Fruit fly (Drosophila melanogaster) whole organism, embryonic: ENCODE data around the gene CG32846.

Experiments used
- Aef1 ChIP-seq: fragments of 200-800 bp; sonication (Bioruptor generic); IDR thresholded peaks from 3 replicates; pipeline ENCODE4 v1.3.6; 2022; ENCODE audit warnings: missing biosample characterization, missing genetic modification characterization
- Antp ChIP-seq: fragments of 200-800 bp; sonication (Bioruptor generic); optimal IDR thresholded peaks from 3 replicates; lab custom pipeline; 2016; ENCODE audit warnings: missing biosample characterization, missing genetic modification characterization
- Bgb ChIP-seq: fragments of 200-800 bp; sonication (Bioruptor generic); IDR thresholded peaks from 2 replicates; pipeline ENCODE4 v1.3.6; 2022; ENCODE audit warnings: missing biosample characterization, missing genetic modification characterization; ENCODE audit not compliant: partially characterized antibody
- BtbVII ChIP-seq: fragments of 200-800 bp; sonication (Bioruptor generic); optimal IDR thresholded peaks from 3 replicates; lab custom pipeline; 2017; ENCODE audit warnings: missing biosample characterization, mild to moderate bottlenecking, missing genetic modification characterization
- CG10209 ChIP-seq: fragments of 200-800 bp; sonication (Bioruptor generic); optimal IDR thresholded peaks from 3 replicates; lab custom pipeline; 2017; ENCODE audit warnings: missing biosample characterization, mild to moderate bottlenecking, missing genetic modification characterization, missing genetic modification reagents
- CG10267 ChIP-seq: fragments of 200-800 bp; sonication (Bioruptor generic); optimal IDR thresholded peaks from 2 replicates; lab custom pipeline; 2018; ENCODE audit warnings: missing biosample characterization, mild to moderate bottlenecking, missing genetic modification characterization, moderate library complexity
- CG11093 ChIP-seq: fragments of 200-800 bp; sonication (Bioruptor generic); IDR thresholded peaks from 3 replicates; pipeline ENCODE4 v1.3.6; 2022; ENCODE audit warnings: missing biosample characterization, missing genetic modification characterization
- CG11695 ChIP-seq: fragments of 200-800 bp; sonication (Bioruptor generic); IDR thresholded peaks from 3 replicates; pipeline ENCODE4 v1.3.6; 2022; ENCODE audit warnings: missing biosample characterization, missing genetic modification characterization
- CG14014 ChIP-seq: fragments of 200-800 bp; sonication (Bioruptor generic); IDR thresholded peaks from 2 replicates; pipeline ENCODE4 v1.3.6; 2022; ENCODE audit warnings: missing biosample characterization, missing genetic modification characterization
- CG15269 ChIP-seq: fragments of 200-800 bp; sonication (Bioruptor generic); optimal IDR thresholded peaks from 2 replicates; lab custom pipeline; 2018; ENCODE audit warnings: missing biosample characterization, mild to moderate bottlenecking, missing genetic modification characterization, moderate library complexity
- CG18599 ChIP-seq: fragments of 200-800 bp; sonication (Bioruptor generic); optimal IDR thresholded peaks from 3 replicates; lab custom pipeline; 2017; ENCODE audit warnings: missing biosample characterization, missing genetic modification characterization, mild to moderate bottlenecking, moderate library complexity, missing genetic modification reagents
- CG2678 ChIP-seq: fragments of 200-800 bp; sonication (Bioruptor generic); optimal IDR thresholded peaks from 3 replicates; lab custom pipeline; 2019; ENCODE audit warnings: missing biosample characterization, mild to moderate bottlenecking, missing genetic modification characterization, moderate library complexity
- CG30403 ChIP-seq: fragments of 200-800 bp; sonication (Bioruptor generic); optimal IDR thresholded peaks from 3 replicates; lab custom pipeline; 2016; ENCODE audit warnings: missing biosample characterization, missing genetic modification characterization
- CG42726 ChIP-seq: fragments of 200-800 bp; sonication (Bioruptor generic); IDR thresholded peaks from 2 replicates; pipeline ENCODE4 v1.3.6; 2022; ENCODE audit warnings: missing biosample characterization, missing genetic modification characterization; ENCODE audit not compliant: partially characterized antibody
- CG4282 ChIP-seq: fragments of 200-800 bp; sonication (Bioruptor generic); optimal IDR thresholded peaks from 2 replicates; lab custom pipeline; 2016; ENCODE audit warnings: missing biosample characterization, missing genetic modification characterization
- CG7357 ChIP-seq: fragments of 200-800 bp; sonication (Bioruptor generic); IDR thresholded peaks from 3 replicates; pipeline ENCODE4 v1.3.6; 2022; ENCODE audit warnings: missing biosample characterization, missing genetic modification characterization
- CG7372 ChIP-seq: fragments of 200-800 bp; sonication (Bioruptor generic); IDR thresholded peaks from 2 replicates; pipeline ENCODE4 v1.3.6; 2022; ENCODE audit warnings: missing biosample characterization, missing genetic modification characterization
- CG7839 ChIP-seq: fragments of 200-800 bp; sonication (Bioruptor generic); optimal IDR thresholded peaks from 3 replicates; lab custom pipeline; 2018; ENCODE audit warnings: missing biosample characterization, mild to moderate bottlenecking, missing genetic modification characterization, moderate library complexity
- CG7963 ChIP-seq: fragments of 200-800 bp; sonication (Bioruptor generic); IDR thresholded peaks from 3 replicates; pipeline ENCODE4 v1.3.6; 2022; ENCODE audit warnings: missing biosample characterization, missing genetic modification characterization; ENCODE audit not compliant: partially characterized antibody
- CG7987 ChIP-seq: fragments of 200-800 bp; sonication (Bioruptor generic); optimal IDR thresholded peaks from 2 replicates; lab custom pipeline; 2018; ENCODE audit warnings: missing biosample characterization, mild to moderate bottlenecking, missing genetic modification characterization, moderate library complexity
- CHES-1-like ChIP-seq: fragments of 200-800 bp; sonication (Bioruptor generic); optimal IDR thresholded peaks from 2 replicates; lab custom pipeline; 2016; ENCODE audit warnings: missing biosample characterization, missing genetic modification characterization
- Chrac-16 ChIP-seq: fragments of 200-800 bp; sonication (Bioruptor generic); optimal IDR thresholded peaks from 3 replicates; lab custom pipeline; 2016; ENCODE audit warnings: missing biosample characterization, missing genetic modification characterization
- CkIIα-i1 ChIP-seq: fragments of 200-800 bp; sonication (Bioruptor generic); IDR thresholded peaks from 2 replicates; pipeline ENCODE4 v1.3.6; 2022; ENCODE audit warnings: missing biosample characterization, missing genetic modification characterization
- D19A ChIP-seq: fragments of 200-800 bp; optimal IDR thresholded peaks from 3 replicates; lab custom pipeline; 2019; ENCODE audit warnings: missing biosample characterization, mild to moderate bottlenecking, missing genetic modification characterization, moderate library complexity
- Dbx ChIP-seq: fragments of 200-800 bp; sonication (Bioruptor generic); IDR thresholded peaks from 3 replicates; pipeline ENCODE4 v1.3.6; 2022; ENCODE audit warnings: missing biosample characterization, missing genetic modification characterization
- Dip3 ChIP-seq: fragments of 200-800 bp; sonication (Bioruptor generic); optimal IDR thresholded peaks from 3 replicates; lab custom pipeline; 2016; ENCODE audit warnings: missing biosample characterization, missing genetic modification characterization
- Fer1 ChIP-seq: fragments of 200-800 bp; sonication (Bioruptor generic); optimal IDR thresholded peaks from 2 replicates; lab custom pipeline; 2017; ENCODE audit warnings: missing biosample characterization, mild to moderate bottlenecking, missing genetic modification characterization
- Oaz ChIP-seq: fragments of 200-800 bp; sonication (Bioruptor generic); IDR thresholded peaks from 2 replicates; pipeline ENCODE4 v1.3.6; 2022; ENCODE audit warnings: missing biosample characterization, missing genetic modification characterization
- PHDP ChIP-seq: fragments of 200-800 bp; sonication (Bioruptor generic); optimal IDR thresholded peaks from 3 replicates; lab custom pipeline; 2018; ENCODE audit warnings: missing biosample characterization, mild to moderate bottlenecking, missing genetic modification characterization, moderate library complexity
- Pdp1 ChIP-seq, 2 experiments: fragments of 200-800 bp; sonication (Bioruptor generic); optimal IDR thresholded peaks; 3 replicates each; lab custom pipeline; 2016; ENCODE audit warnings: missing biosample characterization in 2 of 2, missing genetic modification characterization in 2 of 2, mild to moderate bottlenecking in 1 of 2, moderate library complexity in 1 of 2
- Ptx1 ChIP-seq: fragments of 200-800 bp; sonication (Bioruptor generic); IDR thresholded peaks from 2 replicates; pipeline ENCODE4 v1.3.6; 2022; ENCODE audit warnings: missing biosample characterization, missing genetic modification characterization
- Six4 ChIP-seq: fragments of 200-800 bp; sonication (Bioruptor generic); optimal IDR thresholded peaks from 2 replicates; lab custom pipeline; 2016; ENCODE audit warnings: missing biosample characterization, missing genetic modification characterization
- Sry-δ ChIP-seq: fragments of 200-800 bp; sonication (Bioruptor generic); optimal IDR thresholded peaks from 2 replicates; lab custom pipeline; 2016; ENCODE audit warnings: missing biosample characterization, missing genetic modification characterization
- bowl ChIP-seq: fragments of 200-800 bp; sonication (Bioruptor generic); IDR thresholded peaks from 2 replicates; pipeline ENCODE4 v1.3.6; 2022; ENCODE audit warnings: missing biosample characterization, missing genetic modification characterization
- caup ChIP-seq: fragments of 200-800 bp; sonication (Bioruptor generic); optimal IDR thresholded peaks from 3 replicates; lab custom pipeline; 2017; ENCODE audit warnings: missing biosample characterization, mild to moderate bottlenecking, missing genetic modification characterization, moderate library complexity; ENCODE audit not compliant: severe bottlenecking
- dan ChIP-seq: fragments of 200-800 bp; sonication (Bioruptor generic); IDR thresholded peaks from 2 replicates; pipeline ENCODE4 v1.3.6; 2022; ENCODE audit warnings: missing biosample characterization, missing genetic modification characterization
- disco-r ChIP-seq: fragments of 200-800 bp; sonication (Bioruptor generic); optimal IDR thresholded peaks from 2 replicates; lab custom pipeline; 2016; ENCODE audit warnings: missing biosample characterization, missing genetic modification characterization
- fd3F ChIP-seq: fragments of 200-800 bp; sonication (Bioruptor generic); optimal IDR thresholded peaks from 2 replicates; lab custom pipeline; 2018; ENCODE audit warnings: missing biosample characterization, mild to moderate bottlenecking, missing genetic modification characterization, moderate library complexity
- her ChIP-seq: fragments of 200-800 bp; sonication (Bioruptor generic); optimal IDR thresholded peaks from 2 replicates; lab custom pipeline; 2016; ENCODE audit warnings: missing biosample characterization, missing genetic modification characterization
- lab ChIP-seq: fragments of 200-800 bp; sonication (Bioruptor generic); optimal IDR thresholded peaks from 3 replicates; lab custom pipeline; 2017; ENCODE audit warnings: missing biosample characterization, missing genetic modification characterization, mild to moderate bottlenecking, moderate library complexity, missing genetic modification reagents
- lbe ChIP-seq: fragments of 200-800 bp; sonication (Bioruptor generic); optimal IDR thresholded peaks from 2 replicates; lab custom pipeline; 2016; ENCODE audit warnings: missing biosample characterization, mild to moderate bottlenecking, missing genetic modification characterization
- lilli ChIP-seq: fragments of 200-800 bp; sonication (Bioruptor generic); optimal IDR thresholded peaks from 3 replicates; lab custom pipeline; 2016; ENCODE audit warnings: missing biosample characterization, missing genetic modification characterization
- lmd ChIP-seq: fragments of 200-800 bp; sonication (Bioruptor generic); IDR thresholded peaks from 2 replicates; pipeline ENCODE4 v1.3.6; 2022; ENCODE audit warnings: missing biosample characterization, missing genetic modification characterization
- otp ChIP-seq: fragments of 200-800 bp; sonication (Bioruptor generic); IDR thresholded peaks from 3 replicates; pipeline ENCODE4, ENCODE4 v1.3.6; 2022; ENCODE audit warnings: missing biosample characterization, missing genetic modification characterization
- pfk ChIP-seq: fragments of 200-800 bp; sonication (Bioruptor generic); optimal IDR thresholded peaks from 2 replicates; lab custom pipeline; 2018; ENCODE audit warnings: missing biosample characterization, mild to moderate bottlenecking, missing genetic modification characterization, moderate library complexity
- psq ChIP-seq: fragments of 200-800 bp; sonication (Bioruptor generic); optimal IDR thresholded peaks from 2 replicates; lab custom pipeline; 2017; ENCODE audit warnings: missing biosample characterization, missing genetic modification characterization
- seq ChIP-seq: fragments of 200-800 bp; sonication (Bioruptor generic); IDR thresholded peaks from 2 replicates; pipeline ENCODE4 v1.3.6; 2022; ENCODE audit warnings: missing biosample characterization, missing genetic modification characterization
- sob ChIP-seq: fragments of 200-800 bp; sonication (Bioruptor generic); IDR thresholded peaks from 2 replicates; pipeline ENCODE4 v1.3.6; 2022; ENCODE audit warnings: missing biosample characterization, missing genetic modification characterization
- zfh2 ChIP-seq: fragments of 200-800 bp; sonication (Bioruptor generic); optimal IDR thresholded peaks from 2 replicates; lab custom pipeline; 2016; ENCODE audit warnings: missing biosample characterization, missing genetic modification characterization

The CG32846 gene

dm6 chr3L:2916554-2916953, 34.9 kb downstream of the CG32846 start, which contains the start of gene CG9970:
Gene CG9970, minus strand, starts transcription at chr3L:2916654.
- TF ChIP-seq Dbx (GFP tag; lab: Robert Waterston, UW) (no peak), Dip3 (GFP tag; lab: Kevin White, UChicago) (no peak), CG30403 (GFP tag; lab: Kevin White, UChicago) (no peak), CG7987 (GFP tag; lab: Kevin White, UChicago) (no peak), bowl (GFP tag; lab: Robert Waterston, UW) (no peak), Oaz (GFP tag; lab: Robert Waterston, UW) (no peak), CG7963 (GFP tag; lab: Robert Waterston, UW) (no peak), D19A (tag; lab: Kevin White, UChicago) (no peak), BtbVII (GFP tag; lab: Kevin White, UChicago) (no peak), CG42726 (GFP tag; lab: Robert Waterston, UW) (no peak), psq (GFP tag; lab: Kevin White, UChicago) (no peak), Sry-δ (no peak), Bgb (GFP tag; lab: Robert Waterston, UW) (no peak), caup (GFP tag; lab: Kevin White, UChicago) (no peak)
- TF ChIP-seq, all 482 proteins: peak for 0

dm6 chr3L:2913291-2913690, 38.1 kb downstream of the CG32846 start:
- TF ChIP-seq CG7357 (GFP tag; lab: Robert Waterston, UW), result peak; percentile 39; the same call in 1 of the 3 replicates
- TF ChIP-seq Ptx1 (GFP tag; lab: Robert Waterston, UW), result peak; percentile 62
- peak; percentile 33; the same call in 1 of the 3 replicates for TF ChIP-seq Aef1 (GFP tag; lab: Robert Waterston, UW)
- TF ChIP-seq lab, result peak; percentile 83
- TF ChIP-seq CG11695 (GFP tag; lab: Robert Waterston, UW), result peak; percentile 53; the same call in 1 of the 3 replicates
- TF ChIP-seq pfk (GFP tag; lab: Kevin White, UChicago), result no peak
- TF ChIP-seq lmd, result peak; percentile 57
- TF ChIP-seq CG14014, result peak; percentile 66; the same call in 1 of the 2 replicates
- TF ChIP-seq CG30403 (GFP tag; lab: Kevin White, UChicago), result peak; percentile 50
- TF ChIP-seq her (GFP tag; lab: Kevin White, UChicago), result no peak
- no peak for TF ChIP-seq CHES-1-like (GFP tag; lab: Kevin White, UChicago)
- TF ChIP-seq CG10209 (GFP tag; lab: Kevin White, UChicago), result peak; percentile 30
- no peak for TF ChIP-seq Chrac-16 (GFP tag; lab: Kevin White, UChicago)
- TF ChIP-seq CG18599 (GFP tag; lab: Kevin White, UChicago), result peak; percentile 86
- peak; percentile 82 for TF ChIP-seq Fer1
- no peak for TF ChIP-seq CG10267
- peak; percentile 61; the same call in 1 of the 2 replicates for TF ChIP-seq sob (GFP tag; lab: Robert Waterston, UW)
- TF ChIP-seq CG2678 (tag; lab: Kevin White, UChicago), result peak; percentile 63
- TF ChIP-seq Six4 (GFP tag; lab: Kevin White, UChicago), result no peak
- peak in 1 of 2 experiments; percentile 9 for TF ChIP-seq Pdp1 (GFP tag; optimal IDR thresholded peaks at IDR 0.05; lab: Kevin White, UChicago)
- peak; percentile 41 for TF ChIP-seq Antp (GFP tag; lab: Kevin White, UChicago)
- TF ChIP-seq seq, result peak; percentile 18; the same call in 1 of the 2 replicates
- no peak for TF ChIP-seq CkIIα-i1 (GFP tag; lab: Robert Waterston, UW)
- TF ChIP-seq zfh2 (GFP tag; lab: Kevin White, UChicago), result peak; percentile 10
- no peak for TF ChIP-seq dan (GFP tag; lab: Robert Waterston, UW)
- peak; percentile 52 for TF ChIP-seq CG7839 (tag; lab: Kevin White, UChicago)
- TF ChIP-seq CG7372 (GFP tag; lab: Robert Waterston, UW), result 0 out of 2 replicates have a peak, but pooled peaks have one; percentile 12
- TF ChIP-seq fd3F (GFP tag; lab: Kevin White, UChicago), result peak; percentile 26
- no peak for TF ChIP-seq otp
- TF ChIP-seq CG11093 (GFP tag; lab: Robert Waterston, UW), result peak; percentile 47; the same call in 1 of the 3 replicates
- no peak for TF ChIP-seq lbe (GFP tag; lab: Kevin White, UChicago)
- TF ChIP-seq lilli, result peak; percentile 58
- TF ChIP-seq CG4282 (GFP tag; lab: Kevin White, UChicago), result no peak
- TF ChIP-seq PHDP (tag; lab: Kevin White, UChicago), result peak; percentile 35
- TF ChIP-seq CG15269, result peak; percentile 55
- no peak for TF ChIP-seq disco-r (GFP tag; lab: Kevin White, UChicago)
